Worm (Caenorhabditis elegans): Measurements from ENCODE around the gene F22E5.20.
"Not testable (repeated sequence)": the region's sequence is repeated elsewhere in the genome, so short reads cannot be mapped to it uniquely, and the experiment has no call there.

Gene F22E5.20

ce11 chrII:2700229-2700628 lies 26.8 kb upstream of the F22E5.20 start, which contains the start of gene sri-61:
TSS of gene sri-61 (minus strand) at chrII:2700329.
- TF ChIP-seq unc-86 (tag; optimal IDR thresholded peaks at IDR 0.05): no peak
- TF ChIP-seq T23F11.4 (GFP tag; optimal IDR thresholded peaks at IDR 0.05): no peak
- TF ChIP-seq zip-5 (tag; optimal IDR thresholded peaks at IDR 0.05): no peak
- TF ChIP-seq unc-42 (tag; optimal IDR thresholded peaks at IDR 0.05): no peak
- no peak for TF ChIP-seq F13H6.1 (tag; optimal IDR thresholded peaks at IDR 0.05)
- no peak for TF ChIP-seq ceh-22 (tag; optimal IDR thresholded peaks at IDR 0.05)
- no peak for TF ChIP-seq tbx-7 (tag; optimal IDR thresholded peaks at IDR 0.05)

DNA sequence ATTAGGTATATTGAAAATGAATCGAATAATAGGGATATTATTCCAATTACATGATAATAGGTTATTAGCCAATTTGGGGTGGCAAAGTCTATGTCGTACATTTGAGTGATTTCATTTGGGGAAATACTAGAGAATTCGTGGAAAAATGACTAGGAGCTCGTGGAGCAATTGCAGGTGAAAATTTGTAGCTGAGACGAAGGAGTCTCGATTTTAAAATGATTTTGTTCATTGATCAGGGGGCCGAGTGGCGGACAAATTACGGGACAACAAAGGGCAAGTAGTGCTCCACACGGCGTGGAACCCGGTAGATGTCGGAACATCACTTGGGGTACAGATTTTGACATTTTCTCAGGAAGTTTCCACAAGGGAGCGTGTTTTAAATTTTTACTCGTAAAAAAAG lies 24.9 kb upstream of the F22E5.20 start, which contains the start of gene sri-62:
Gene sri-62 (minus strand): TSS at position 101 of the 400 bp plus-strand sequence.
- no peak for TF ChIP-seq lim-6 (tag; optimal IDR thresholded peaks at IDR 0.05)

ce11 chrII:2695079-2695478 lies 21.6 kb upstream of the F22E5.20 start:
- TF ChIP-seq ceh-30 (tag; optimal IDR thresholded peaks at IDR 0.05) (no peak), unc-42 (tag; optimal IDR thresholded peaks at IDR 0.05) (peak; percentile 46)

ce11 chrII:2692476-2692875 lies 19.0 kb upstream of the F22E5.20 start, which contains the start of gene set-11:
TSS of gene set-11 (minus strand) at chrII:2692576.
- no peak for TF ChIP-seq K09A11.1 (tag; optimal IDR thresholded peaks at IDR 0.05; ENCODE audit: insufficient read depth)
- no peak for TF ChIP-seq ref-2 (tag; optimal IDR thresholded peaks at IDR 0.05)
- no peak for TF ChIP-seq ceh-2 (tag; optimal IDR thresholded peaks at IDR 0.05)
- no peak for TF ChIP-seq C08G9.2 (tag; optimal IDR thresholded peaks at IDR 0.05)
- TF ChIP-seq gmeb-2 (tag; optimal IDR thresholded peaks at IDR 0.05): no peak
- no peak for TF ChIP-seq ceh-24 (tag; optimal IDR thresholded peaks at IDR 0.05)
- no peak for TF ChIP-seq rnt-1 (tag; optimal IDR thresholded peaks at IDR 0.05)
- TF ChIP-seq ceh-18 (tag; optimal IDR thresholded peaks at IDR 0.05): no peak
- TF ChIP-seq sox-2 (GFP tag; IDR thresholded peaks at IDR 0.05): no peak
- no peak for TF ChIP-seq ceh-19 (GFP tag; optimal IDR thresholded peaks at IDR 0.05)
- no peak for TF ChIP-seq ceh-6 (GFP tag; optimal IDR thresholded peaks at IDR 0.05)
- TF ChIP-seq hlh-30 (tag; optimal IDR thresholded peaks at IDR 0.05; ENCODE audit: insufficient read depth): no peak
- no peak for TF ChIP-seq nhr-11 (tag; optimal IDR thresholded peaks at IDR 0.05)
- no peak for TF ChIP-seq lin-11 (tag; optimal IDR thresholded peaks at IDR 0.05)
- no peak for TF ChIP-seq F13H6.1 (tag; optimal IDR thresholded peaks at IDR 0.05)
- TF ChIP-seq zip-5 (tag; optimal IDR thresholded peaks at IDR 0.05): no peak
- TF ChIP-seq unc-86 (tag; optimal IDR thresholded peaks at IDR 0.05): no peak
- no peak for TF ChIP-seq elt-2 (tag; optimal IDR thresholded peaks at IDR 0.05)
- TF ChIP-seq unc-42 (tag; optimal IDR thresholded peaks at IDR 0.05): no peak

DNA sequence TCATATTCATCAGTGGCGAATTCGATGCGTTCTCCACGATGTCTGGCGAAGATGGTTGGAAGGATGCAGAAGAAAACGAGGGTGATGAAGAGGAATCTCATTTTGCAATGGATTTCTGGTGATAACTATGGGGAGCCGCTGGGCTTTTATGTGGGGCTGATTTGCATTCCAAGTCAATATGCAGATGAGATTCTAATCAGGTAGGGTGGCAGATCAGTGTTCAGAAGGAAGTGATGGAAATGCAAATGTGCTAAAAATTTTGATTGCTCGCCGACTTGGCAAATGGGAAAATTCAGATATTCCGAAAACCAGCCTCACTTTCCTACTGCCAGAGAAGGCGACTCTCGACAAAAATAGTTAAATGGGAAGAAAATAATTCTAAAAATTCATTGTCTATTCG lies 16.6 kb upstream of the F22E5.20 start, which contains the start of gene nspf-3:
Gene nspf-3 (minus strand): TSS at position 101 of the 400 bp plus-strand sequence.
- TF ChIP-seq sox-4 (tag; optimal IDR thresholded peaks at IDR 0.05): no peak
- no peak for TF ChIP-seq pqm-1 (tag; optimal IDR thresholded peaks at IDR 0.05)
- TF ChIP-seq odd-2 (tag; optimal IDR thresholded peaks at IDR 0.05): no peak
- no peak for TF ChIP-seq ttx-3 (tag; optimal IDR thresholded peaks at IDR 0.05)
- no peak for TF ChIP-seq syd-9 (tag; optimal IDR thresholded peaks at IDR 0.05)
- no peak for TF ChIP-seq madf-2 (tag; optimal IDR thresholded peaks at IDR 0.05)

DNA sequence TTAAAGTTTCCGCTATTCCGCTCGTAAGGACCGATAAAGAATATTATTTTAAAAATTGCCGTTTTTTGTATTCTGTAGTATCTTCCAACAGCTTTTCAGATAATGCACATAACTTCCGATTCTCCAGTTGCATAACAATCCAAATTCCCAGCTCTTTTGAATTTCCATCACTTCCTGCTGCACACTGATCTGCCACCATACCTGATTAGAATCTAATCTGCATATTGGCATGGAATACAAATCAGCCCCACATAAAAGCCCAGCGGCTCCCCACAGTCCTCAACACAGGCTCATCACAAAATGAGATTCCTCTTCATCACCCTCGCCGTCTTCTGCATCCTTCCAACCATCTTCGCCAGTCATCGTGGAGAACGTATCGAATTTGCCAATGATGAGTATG lies 15.2 kb upstream of the F22E5.20 start, which contains the start of gene nspf-2:
Gene nspf-2 (plus strand): TSS at position 301 of the 400 bp plus-strand sequence.
- TF ChIP-seq ztf-16 (tag; optimal IDR thresholded peaks at IDR 0.05); ceh-22 (tag; optimal IDR thresholded peaks at IDR 0.05); fkh-10 (GFP tag; optimal IDR thresholded peaks at IDR 0.05): not testable (repeated sequence)

Data from whole organism, late embryonic.